Worm (Caenorhabditis elegans): ENCODE measurements around the gene T24F1.7.

The T24F1.7 gene

ce11 chrII:11290109-11290784, 22.1 kb upstream of the T24F1.7 start, which contains the start of gene C47G2.3 (continued):
- TF ChIP-seq pqm-1 (tag; optimal IDR thresholded peaks at IDR 0.05) (no peak), ZK546.5 (tag; optimal IDR thresholded peaks at IDR 0.05) (no peak), nhr-42 (GFP tag; IDR thresholded peaks at IDR 0.05) (no peak), Y5F2A.4 (GFP tag; optimal IDR thresholded peaks at IDR 0.05) (no peak), hlh-30 (tag; optimal IDR thresholded peaks at IDR 0.05; ENCODE audit: insufficient read depth) (peak; percentile 17), nhr-25 (tag; optimal IDR thresholded peaks at IDR 0.05; ENCODE audit: borderline replicate concordance, insufficient read depth) (no peak), zip-11 (GFP tag; IDR thresholded peaks at IDR 0.05) (no peak), spr-3 (GFP tag; optimal IDR thresholded peaks at IDR 0.05) (no peak), nhr-102 (tag; optimal IDR thresholded peaks at IDR 0.05) (peak; percentile 2), daf-12 (tag; optimal IDR thresholded peaks at IDR 0.05) (no peak), daf-16 (GFP tag; optimal IDR thresholded peaks at IDR 0.05) (no peak), daf-16 (tag; optimal IDR thresholded peaks at IDR 0.05) (peak; percentile 32)

- no peak for TF ChIP-seq nhr-11 (tag; optimal IDR thresholded peaks at IDR 0.05)
- no peak for TF ChIP-seq dmd-8 (GFP tag; IDR thresholded peaks at IDR 0.05)
- TF ChIP-seq aha-1 (tag): peak; percentile 57
- peak; percentile 40 for TF ChIP-seq fkh-10 (GFP tag; optimal IDR thresholded peaks at IDR 0.05)
- peak; percentile 51; the same call in 1 of the 2 replicates for TF ChIP-seq T26A8.4 (GFP tag; IDR thresholded peaks at IDR 0.05)
- peak; percentile 64 for TF ChIP-seq dve-1 (tag; optimal IDR thresholded peaks at IDR 0.05; ENCODE audit: insufficient read depth)
- peak; percentile 39 for TF ChIP-seq unc-130 (GFP tag; optimal IDR thresholded peaks at IDR 0.05)
- TF ChIP-seq mxl-2 (GFP tag; conservative IDR thresholded peaks at IDR 0.05): no peak
- TF ChIP-seq hlh-11 (tag; optimal IDR thresholded peaks at IDR 0.05): peak; percentile 33
- TF ChIP-seq ZK337.2 (GFP tag; IDR thresholded peaks at IDR 0.05): no peak
- TF ChIP-seq F44E2.7 (GFP tag; IDR thresholded peaks at IDR 0.05): no peak
- TF ChIP-seq madf-9 (GFP tag; conservative IDR thresholded peaks at IDR 0.05): no peak
- no peak for TF ChIP-seq daf-12 (tag; optimal IDR thresholded peaks at IDR 0.05)
- TF ChIP-seq lim-7 (GFP tag; IDR thresholded peaks at IDR 0.05): no peak
- TF ChIP-seq daf-16 (GFP tag; optimal IDR thresholded peaks at IDR 0.05): no peak
- peak; percentile 46 for TF ChIP-seq daf-16 (tag; optimal IDR thresholded peaks at IDR 0.05)
- no peak for TF ChIP-seq ztf-7 (tag; optimal IDR thresholded peaks at IDR 0.05)
- TF ChIP-seq ceh-32 (tag; optimal IDR thresholded peaks at IDR 0.05; ENCODE audit: poor library complexity): no peak
- TF ChIP-seq R02D3.7 (tag; optimal IDR thresholded peaks at IDR 0.05): no peak
- TF ChIP-seq lin-13 (GFP tag; optimal IDR thresholded peaks at IDR 0.05): peak; percentile 41
- peak in 1 of 2 experiments; percentile 76 for TF ChIP-seq lsy-2 (tag; optimal IDR thresholded peaks at IDR 0.05)
- peak; percentile 19 for TF ChIP-seq mxl-3 (GFP tag; optimal IDR thresholded peaks at IDR 0.05)
- TF ChIP-seq nhr-28 (tag; optimal IDR thresholded peaks at IDR 0.05): peak; percentile 42
- TF ChIP-seq ces-1 (GFP tag; optimal IDR thresholded peaks at IDR 0.05): no peak
- no peak for TF ChIP-seq nhr-6 (tag; optimal IDR thresholded peaks at IDR 0.05)
- 0 out of 2 replicates have a peak, but pooled peaks have one; percentile 11 for TF ChIP-seq nhr-42 (GFP tag; IDR thresholded peaks at IDR 0.05)
- TF ChIP-seq hif-1 (tag; optimal IDR thresholded peaks at IDR 0.05): peak in 1 of 2 experiments; percentile 56
- peak; percentile 38 for TF ChIP-seq hlh-30 (tag; optimal IDR thresholded peaks at IDR 0.05; ENCODE audit: insufficient read depth)
- no peak for TF ChIP-seq Y5F2A.4 (GFP tag; optimal IDR thresholded peaks at IDR 0.05)
- TF ChIP-seq D1046.2 (GFP tag; IDR thresholded peaks at IDR 0.05): no peak
- TF ChIP-seq rbr-2 (tag; optimal IDR thresholded peaks at IDR 0.05): peak; percentile 57
- peak; percentile 94 for TF ChIP-seq mes-2 (tag; optimal IDR thresholded peaks at IDR 0.05; ENCODE audit: poor library complexity, severe bottlenecking)
- TF ChIP-seq dpl-1 (GFP tag; optimal IDR thresholded peaks at IDR 0.05): peak; percentile 66
- peak; percentile 54 for TF ChIP-seq mep-1 (tag; optimal IDR thresholded peaks at IDR 0.05)
- TF ChIP-seq lin-39 (tag; optimal IDR thresholded peaks at IDR 0.05): no peak
- no peak for TF ChIP-seq gei-8 (GFP tag; optimal IDR thresholded peaks at IDR 0.05)
- no peak for TF ChIP-seq hmg-1.1 (GFP tag; IDR thresholded peaks at IDR 0.05)
- peak; percentile 96 for TF ChIP-seq lin-38 (GFP tag; IDR thresholded peaks at IDR 0.05)
- TF ChIP-seq nhr-237 (tag; optimal IDR thresholded peaks at IDR 0.05): no peak
- peak; percentile 45 for TF ChIP-seq duxl-1 (tag; optimal IDR thresholded peaks at IDR 0.05; ENCODE audit: poor library complexity)
- TF ChIP-seq nhr-25 (tag; optimal IDR thresholded peaks at IDR 0.05; ENCODE audit: borderline replicate concordance, insufficient read depth): no peak
Observed at ce11 chrII:11293433-11293832, 18.9 kb upstream of the T24F1.7 start, which contains the start of gene C47G2.4. Gene C47G2.4 (minus strand): TSS chrII:11293606.
